Worm (Caenorhabditis elegans): ENCODE results near the gene pycr-1.

pycr-1 gene

ce11 chrX:12104630-12105029 lies 42.0 kb upstream of the pycr-1 start, which contains the start of gene col-181:
Gene col-181 (plus strand): TSS chrX:12104930.
- TF ChIP-seq rec-8 (tag; optimal IDR thresholded peaks at IDR 0.05) (no peak), lsy-27 (tag; optimal IDR thresholded peaks at IDR 0.05; ENCODE audit: borderline replicate concordance, insufficient read depth) (no peak), hsf-1 (GFP tag; IDR thresholded peaks at IDR 0.05) (no peak), die-1 (tag; optimal IDR thresholded peaks at IDR 0.05) (peak; percentile 8)

ce11 chrX:12105458-12105857 lies 41.2 kb upstream of the pycr-1 start:
- TF ChIP-seq zfh-2 (GFP tag; conservative IDR thresholded peaks at IDR 0.05) (peak; percentile 87), ztf-26 (tag; optimal IDR thresholded peaks at IDR 0.05) (peak; percentile 44), egrh-3 (GFP tag; IDR thresholded peaks at IDR 0.05) (peak; percentile 79; the same call in 1 of the 2 replicates), ceh-58 (GFP tag; IDR thresholded peaks at IDR 0.05) (no peak)

ce11 chrX:12106004-12106403 lies 40.6 kb upstream of the pycr-1 start:
- TF ChIP-seq ceh-27 (GFP tag; optimal IDR thresholded peaks at IDR 0.05) (peak; percentile 91), ztf-18 (tag; optimal IDR thresholded peaks at IDR 0.05) (peak; percentile 81), sptf-2 (GFP tag; optimal IDR thresholded peaks at IDR 0.05) (no peak), lsy-27 (tag; optimal IDR thresholded peaks at IDR 0.05; ENCODE audit: borderline replicate concordance, insufficient read depth) (no peak), akir-1 (GFP tag; optimal IDR thresholded peaks at IDR 0.05) (peak; percentile 35), B0261.1 (tag; optimal IDR thresholded peaks at IDR 0.05) (peak; percentile 99), lsl-1 (GFP tag; optimal IDR thresholded peaks at IDR 0.05) (no peak), him-1 (tag; optimal IDR thresholded peaks at IDR 0.05) (peak; percentile 97), ceh-91 (GFP tag; IDR thresholded peaks at IDR 0.05) (no peak), pha-4 (tag; optimal IDR thresholded peaks at IDR 0.05) (no peak), hmg-20 (GFP tag; IDR thresholded peaks at IDR 0.05) (peak; percentile 60), ceh-40 (GFP tag; IDR thresholded peaks at IDR 0.05) (peak; percentile 79), sdz-38 (tag; optimal IDR thresholded peaks at IDR 0.05) (peak; percentile 41), lin-40 (tag; optimal IDR thresholded peaks at IDR 0.05) (peak; percentile 88), nfyb-1 (GFP tag; IDR thresholded peaks at IDR 0.05) (peak; percentile 93), egrh-3 (GFP tag; IDR thresholded peaks at IDR 0.05) (no peak; the same call in 1 of the 2 replicates), ztf-22 (GFP tag; optimal IDR thresholded peaks at IDR 0.05) (peak; percentile 64), snpc-1.3 (tag; optimal IDR thresholded peaks at IDR 0.05; ENCODE audit: insufficient read depth) (peak; percentile 74), let-526 (GFP tag; IDR thresholded peaks at IDR 0.05) (peak; percentile 92), mxl-1 (tag; optimal IDR thresholded peaks at IDR 0.05) (peak; percentile 91), T26A5.8 (tag; optimal IDR thresholded peaks at IDR 0.05) (peak; percentile 87), zfh-2 (GFP tag; conservative IDR thresholded peaks at IDR 0.05) (no peak), ceh-100 (GFP tag; IDR thresholded peaks at IDR 0.05) (peak; percentile 52), die-1 (tag; optimal IDR thresholded peaks at IDR 0.05) (peak; percentile 98), F57C9.4 (tag; optimal IDR thresholded peaks at IDR 0.05) (no peak), dpff-1 (tag; optimal IDR thresholded peaks at IDR 0.05) (peak; percentile 6), F57A8.1 (GFP tag; optimal IDR thresholded peaks at IDR 0.05) (no peak), tbx-9 (tag; optimal IDR thresholded peaks at IDR 0.05; ENCODE audit: borderline replicate concordance) (peak; percentile 73), chd-7 (tag; optimal IDR thresholded peaks at IDR 0.05) (peak; percentile 92), pbrm-1 (GFP tag; IDR thresholded peaks at IDR 0.05) (peak; percentile 90), ama-1 (optimal IDR thresholded peaks at IDR 0.05) (no peak), ama-1 (GFP tag; optimal IDR thresholded peaks at IDR 0.05) (peak in 1 of 2 experiments; percentile 90), nfya-2 (GFP tag; IDR thresholded peaks at IDR 0.05) (no peak), hrde-1 (tag; optimal IDR thresholded peaks at IDR 0.05; ENCODE audit: borderline replicate concordance) (peak; percentile 47), xnd-1 (tag; optimal IDR thresholded peaks at IDR 0.05) (no peak), ztf-6 (GFP tag; IDR thresholded peaks at IDR 0.05) (no peak; the same call in 1 of the 2 replicates), B0035.1 (tag; optimal IDR thresholded peaks at IDR 0.05) (peak; percentile 88), ceh-58 (GFP tag; IDR thresholded peaks at IDR 0.05) (no peak), F37B4.10 (GFP tag; IDR thresholded peaks at IDR 0.05) (0 out of 2 replicates have a peak, but pooled peaks have one; percentile 60), nfya-1 (tag; optimal IDR thresholded peaks at IDR 0.05; ENCODE audit: borderline replicate concordance, insufficient read depth) (no peak), ztf-25 (GFP tag; IDR thresholded peaks at IDR 0.05) (peak; percentile 98)
